Worm (Caenorhabditis elegans): ENCODE results near the gene Y116F11A.3.

DNA sequence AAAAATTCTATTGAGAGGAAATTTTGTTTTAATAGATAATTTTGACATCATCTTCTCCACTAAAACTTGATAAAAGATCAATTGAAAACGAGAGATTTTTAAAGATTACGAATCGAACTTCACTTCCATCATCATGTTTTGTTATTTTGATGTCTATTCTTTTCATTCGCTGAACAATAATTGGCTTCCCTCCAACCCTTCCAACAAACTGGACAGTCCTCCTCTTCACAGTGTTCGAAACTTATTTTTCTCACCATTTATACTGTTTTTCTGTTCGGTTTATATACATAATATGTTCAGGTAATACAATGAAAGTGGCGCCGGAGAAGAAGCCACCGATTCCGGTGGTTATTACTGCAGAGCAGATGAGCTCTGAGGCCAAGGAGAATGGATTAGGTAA lies 31.9 kb downstream of the Y116F11A.3 start, which contains the start of gene M162.5:
- TF ChIP-seq pes-1 (GFP tag; IDR thresholded peaks at IDR 0.05) (no peak), aly-1 (tag; optimal IDR thresholded peaks at IDR 0.05) (no peak), ama-1 (optimal IDR thresholded peaks at IDR 0.05) (no peak), ets-7 (tag; optimal IDR thresholded peaks at IDR 0.05) (no peak), tbx-11 (GFP tag; IDR thresholded peaks at IDR 0.05) (no peak)

Measured in whole organism, early embryonic.